Worm (Caenorhabditis elegans): ENCODE results near the gene acr-9.

acr-9 gene

DNA sequence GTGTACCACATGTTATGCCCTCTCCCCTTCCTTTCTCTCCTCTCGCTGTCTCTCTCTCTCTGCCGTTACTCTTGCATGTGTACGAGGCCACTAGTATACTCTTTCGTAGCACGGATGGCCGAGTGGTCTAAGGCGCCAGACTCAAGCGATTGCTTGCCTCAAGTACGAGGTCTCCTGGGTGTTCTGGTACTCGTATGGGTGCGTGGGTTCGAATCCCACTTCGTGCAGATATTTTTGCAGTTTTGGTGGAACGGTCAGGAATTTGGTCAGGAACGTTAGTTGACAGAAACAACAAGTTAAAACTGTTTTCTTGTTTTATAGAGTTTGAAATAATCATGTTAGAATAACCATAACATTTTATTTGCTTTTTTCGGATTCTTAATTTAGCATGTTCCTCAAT, 18.7 kb upstream of the acr-9 start (continued):
- TF ChIP-seq elt-4 (tag; optimal IDR thresholded peaks at IDR 0.05) (peak; percentile 92), hlh-30 (tag; optimal IDR thresholded peaks at IDR 0.05; ENCODE audit: insufficient read depth) (peak; percentile 82), ceh-31 (tag; optimal IDR thresholded peaks at IDR 0.05) (peak; percentile 96), lim-6 (tag; optimal IDR thresholded peaks at IDR 0.05) (peak; percentile 95), che-1 (tag; optimal IDR thresholded peaks at IDR 0.05) (peak; percentile 97), sox-2 (GFP tag; IDR thresholded peaks at IDR 0.05) (peak; percentile 97), odd-2 (tag; optimal IDR thresholded peaks at IDR 0.05) (peak; percentile 85), pha-2 (tag; optimal IDR thresholded peaks at IDR 0.05) (peak; percentile 96), syd-9 (tag; optimal IDR thresholded peaks at IDR 0.05) (peak; percentile 99), ref-2 (tag; optimal IDR thresholded peaks at IDR 0.05) (peak; percentile 98), C08G9.2 (tag; optimal IDR thresholded peaks at IDR 0.05) (peak; percentile 97), unc-42 (tag; optimal IDR thresholded peaks at IDR 0.05) (peak; percentile 90), ama-1 (optimal IDR thresholded peaks at IDR 0.05) (no peak), gmeb-2 (tag; optimal IDR thresholded peaks at IDR 0.05) (peak; percentile 99), ceh-6 (GFP tag; optimal IDR thresholded peaks at IDR 0.05) (peak; percentile 99), fax-1 (tag; optimal IDR thresholded peaks at IDR 0.05) (peak; percentile 97), ceh-30 (tag; optimal IDR thresholded peaks at IDR 0.05) (peak; percentile 99), F13H6.1 (tag; optimal IDR thresholded peaks at IDR 0.05) (peak; percentile 97), ceh-34 (tag; optimal IDR thresholded peaks at IDR 0.05) (peak; percentile 99), zip-5 (tag; optimal IDR thresholded peaks at IDR 0.05) (peak; percentile 91), nhr-232 (tag; optimal IDR thresholded peaks at IDR 0.05) (peak; percentile 98), ceh-19 (GFP tag; optimal IDR thresholded peaks at IDR 0.05) (peak; percentile 98), lin-11 (tag; optimal IDR thresholded peaks at IDR 0.05) (peak; percentile 95), nhr-11 (tag; optimal IDR thresholded peaks at IDR 0.05) (no peak), sox-4 (tag; optimal IDR thresholded peaks at IDR 0.05) (peak; percentile 99)

DNA sequence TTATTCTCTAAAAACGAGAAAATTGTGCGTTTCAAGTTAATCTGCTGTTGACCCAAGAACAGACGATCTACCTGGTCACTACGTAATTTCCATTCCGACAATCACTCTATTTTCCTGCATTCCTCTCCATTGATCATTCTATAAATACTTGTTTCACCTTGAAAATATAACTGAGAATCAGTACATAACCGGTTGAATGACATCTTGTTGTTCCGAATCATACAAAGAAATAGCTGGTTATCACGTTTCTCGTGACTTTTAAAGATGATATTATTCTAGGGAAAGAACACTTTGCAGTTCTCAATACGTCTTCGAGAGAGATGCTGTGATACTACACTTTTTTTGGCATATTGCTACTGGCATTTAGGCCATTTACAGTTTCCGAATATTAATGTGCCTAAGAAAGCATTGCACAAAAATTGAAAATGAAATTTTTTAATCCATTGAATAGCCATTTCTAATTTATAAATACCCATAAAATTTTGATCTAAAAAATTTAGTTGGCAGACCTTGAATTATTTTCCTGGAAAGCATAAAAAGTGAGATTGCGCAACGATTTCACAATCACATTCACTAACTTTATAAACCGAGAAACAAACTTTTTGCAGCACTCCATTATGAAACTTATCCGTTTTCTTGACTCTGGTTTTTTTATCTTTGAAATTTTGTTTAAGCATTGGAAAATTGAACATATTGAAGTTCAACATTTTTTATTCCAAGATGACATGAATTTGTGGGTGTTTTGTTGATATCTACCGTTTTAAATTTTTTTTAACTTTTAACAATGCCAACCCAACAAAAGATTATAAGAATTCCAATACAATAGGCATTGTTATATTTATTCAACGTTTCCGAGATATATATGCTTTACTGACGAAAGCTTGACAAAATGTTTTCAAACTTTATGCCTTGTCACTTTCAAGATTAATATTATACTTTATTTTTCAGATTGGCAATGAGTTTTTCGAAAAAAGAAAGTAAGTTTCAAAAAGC, 17.2 kb upstream of the acr-9 start, which contains the start of gene C04A11.5:
Gene C04A11.5 (plus strand): TSS at position 943 of the 993 bp plus-strand sequence.
- TF ChIP-seq ceh-30 (tag; optimal IDR thresholded peaks at IDR 0.05) (no peak), ceh-18 (tag; optimal IDR thresholded peaks at IDR 0.05) (no peak), npax-4 (tag; optimal IDR thresholded peaks at IDR 0.05) (no peak), lin-11 (tag; optimal IDR thresholded peaks at IDR 0.05) (no peak), unc-42 (tag; optimal IDR thresholded peaks at IDR 0.05) (no peak), pag-3 (tag; optimal IDR thresholded peaks at IDR 0.05; ENCODE audit: borderline replicate concordance) (no peak), F13H6.1 (tag; optimal IDR thresholded peaks at IDR 0.05) (no peak), pha-4 (tag; optimal IDR thresholded peaks at IDR 0.05) (no peak), pqm-1 (tag; optimal IDR thresholded peaks at IDR 0.05) (no peak), rnt-1 (tag; optimal IDR thresholded peaks at IDR 0.05) (no peak)

DNA sequence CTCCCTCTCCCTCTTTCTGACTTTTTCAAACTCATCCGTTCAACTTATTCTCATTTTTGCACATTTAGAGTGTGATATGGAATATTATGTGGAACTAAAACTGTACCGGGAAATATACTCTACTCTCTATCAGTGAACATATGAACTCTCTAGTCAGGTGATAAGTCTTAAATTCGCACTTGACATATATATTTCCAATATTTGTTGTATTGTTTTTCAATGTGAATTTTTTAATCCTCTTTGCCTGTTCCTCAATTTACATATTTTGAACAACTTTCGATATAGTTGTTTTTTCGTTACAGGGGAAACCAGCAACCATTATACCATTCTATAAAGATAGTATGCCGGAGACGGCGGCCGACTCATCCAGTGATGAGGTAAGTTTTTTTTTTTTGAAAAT, 13.5 kb upstream of the acr-9 start, which contains the start of gene C04A11.1:
Gene C04A11.1 (plus strand): TSS at position 301 of the 400 bp plus-strand sequence.
- TF ChIP-seq npax-4 (tag; optimal IDR thresholded peaks at IDR 0.05): no peak
- TF ChIP-seq ref-2 (tag; optimal IDR thresholded peaks at IDR 0.05): no peak
- TF ChIP-seq C38D4.7 (GFP tag; optimal IDR thresholded peaks at IDR 0.05): no peak
- TF ChIP-seq nhr-232 (tag; optimal IDR thresholded peaks at IDR 0.05): no peak
- no peak for TF ChIP-seq elt-2 (tag; optimal IDR thresholded peaks at IDR 0.05)
- TF ChIP-seq ceh-14 (tag; optimal IDR thresholded peaks at IDR 0.05): no peak
- no peak for TF ChIP-seq hlh-8 (tag; optimal IDR thresholded peaks at IDR 0.05)
- no peak for TF ChIP-seq ama-1 (optimal IDR thresholded peaks at IDR 0.05)

DNA sequence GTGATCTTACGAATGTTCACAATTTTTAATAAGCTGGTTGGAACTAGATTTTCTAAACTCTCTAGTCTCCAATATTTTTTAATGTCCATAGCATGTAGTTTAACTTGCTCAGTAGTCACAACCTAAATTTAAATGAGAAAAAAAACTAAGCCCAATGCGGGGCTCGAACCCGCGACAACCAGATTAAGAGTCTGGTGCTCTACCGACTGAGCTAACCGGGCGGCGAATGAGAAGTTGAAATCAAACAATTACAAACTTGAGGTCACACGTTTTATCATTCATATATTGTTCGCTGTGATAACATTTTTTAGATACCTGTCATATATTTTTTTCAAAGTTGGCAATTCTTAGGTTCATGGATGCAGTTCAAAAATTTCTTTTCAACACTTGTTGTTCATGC, 9.1 kb upstream of the acr-9 start:
- no peak for TF ChIP-seq ama-1 (optimal IDR thresholded peaks at IDR 0.05)
- no peak for TF ChIP-seq fkh-6 (tag; optimal IDR thresholded peaks at IDR 0.05)
- TF ChIP-seq pax-1 (tag; optimal IDR thresholded peaks at IDR 0.05): no peak
- no peak for TF ChIP-seq ceh-31 (tag; optimal IDR thresholded peaks at IDR 0.05)
